Worm (Caenorhabditis elegans) whole organism, L3 larva: ENCODE results near the gene Y111B2A.21.

Experiments used
- aly-2 ChIP-seq: fragments of 150-350 bp; optimal IDR thresholded peaks from 2 replicates; lab custom pipeline; 2014; ENCODE audit warnings: missing biosample characterization, missing genetic modification characterization
- ama-1 ChIP-seq: fragments of 150-350 bp; optimal IDR thresholded peaks from 2 replicates; lab custom pipeline; 2018
- ceh-28 ChIP-seq: fragments of 150-350 bp; optimal IDR thresholded peaks from 2 replicates; lab custom pipeline; 2014; ENCODE audit warnings: missing biosample characterization, missing genetic modification reagents, missing genetic modification characterization
- ceh-82 ChIP-seq: fragments of 150-350 bp; optimal IDR thresholded peaks from 2 replicates; lab custom pipeline; 2014; ENCODE audit warnings: missing biosample characterization, missing genetic modification characterization
- egl-27 ChIP-seq: sonication (generic microtip); optimal IDR thresholded peaks from 4 replicates; lab custom pipeline; 2017; ENCODE audit warnings: missing biosample characterization, missing genetic modification reagents, missing genetic modification characterization
- fkh-10 ChIP-seq: sonication (generic microtip); optimal IDR thresholded peaks from 2 replicates; lab custom pipeline; 2017; ENCODE audit warnings: missing biosample characterization, missing genetic modification reagents, missing genetic modification characterization
- nhr-11 ChIP-seq: fragments of 150-350 bp; optimal IDR thresholded peaks from 2 replicates; lab custom pipeline; 2014; ENCODE audit warnings: missing biosample characterization, missing genetic modification characterization
- nhr-28 ChIP-seq: fragments of 150-350 bp; optimal IDR thresholded peaks from 2 replicates; lab custom pipeline; 2014; ENCODE audit warnings: missing biosample characterization, missing genetic modification characterization
- pha-4 ChIP-seq: fragments of 150-350 bp; optimal IDR thresholded peaks from 2 replicates; lab custom pipeline; 2014; ENCODE audit warnings: missing biosample characterization, missing genetic modification reagents, missing genetic modification characterization
- unc-62 ChIP-seq: fragments of 150-350 bp; sonication (generic microtip); optimal IDR thresholded peaks from 4 replicates; lab custom pipeline; 2014; ENCODE audit warnings: missing biosample characterization, missing genetic modification reagents, missing genetic modification characterization
- ztf-11 ChIP-seq: fragments of 150-350 bp; optimal IDR thresholded peaks from 2 replicates; lab custom pipeline; 2014; ENCODE audit warnings: missing biosample characterization, missing genetic modification characterization

DNA sequence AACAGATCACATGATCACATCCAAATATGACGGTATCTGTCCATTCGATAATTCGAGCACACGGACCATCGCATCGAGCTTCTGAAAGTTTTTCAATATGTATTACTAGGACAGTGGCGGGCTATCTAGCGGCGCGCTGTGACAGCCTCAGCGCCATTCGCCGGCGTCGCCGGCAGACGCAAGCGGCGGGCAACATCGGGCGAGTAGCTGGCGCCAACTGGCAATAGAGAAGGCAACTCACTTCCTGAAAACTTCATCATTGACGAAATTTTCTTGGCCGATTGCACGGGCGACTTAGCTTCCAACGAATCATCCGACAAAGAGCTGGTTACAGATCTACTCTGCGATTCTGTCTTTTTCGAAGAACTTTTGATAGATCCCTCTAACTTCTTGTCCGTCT lies 42.0 kb downstream of the Y111B2A.21 start:
- TF ChIP-seq unc-62 (GFP tag; lab: Kevin White, UChicago) (no peak), fkh-10 (GFP tag; lab: Kevin White, UChicago) (no peak), ama-1 (lab: Kevin White, UChicago) (no peak), ceh-28 (tag; lab: Kevin White, UChicago) (no peak), nhr-28 (tag; lab: Kevin White, UChicago) (no peak), nhr-11 (tag; lab: Kevin White, UChicago) (no peak), egl-27 (no peak), ztf-11 (tag; lab: Kevin White, UChicago) (no peak), ceh-82 (tag; lab: Kevin White, UChicago) (no peak), pha-4 (no peak), aly-2 (tag; lab: Kevin White, UChicago) (no peak)
